Fruit fly (Drosophila melanogaster): ENCODE measurements around the gene CG42245.

CG42245 gene

dm6 chr3L:2590764-2591309 is 40.7 kb upstream of the CG42245 start (continued):
- TF ChIP-seq CG6813 (GFP tag; optimal IDR thresholded peaks at IDR 0.05) (no peak), odd (GFP tag; optimal IDR thresholded peaks at IDR 0.05) (peak; percentile 20), Doc2 (GFP tag; IDR thresholded peaks at IDR 0.05) (no peak), fu2 (GFP tag; optimal IDR thresholded peaks at IDR 0.05) (no peak), fd96Cb (tag; optimal IDR thresholded peaks at IDR 0.05) (no peak), prd (optimal IDR thresholded peaks at IDR 0.05) (no peak), prd (GFP tag; IDR thresholded peaks at IDR 0.05) (no peak), CG30403 (GFP tag; optimal IDR thresholded peaks at IDR 0.05) (peak; percentile 6), chif (GFP tag; optimal IDR thresholded peaks at IDR 0.05) (no peak), Awh (GFP tag; IDR thresholded peaks at IDR 0.05) (no peak), Hr51 (GFP tag; optimal IDR thresholded peaks at IDR 0.05) (peak in 1 of 2 experiments; percentile 3), Hsf (GFP tag; optimal IDR thresholded peaks at IDR 0.05) (no peak), Dll (GFP tag; IDR thresholded peaks at IDR 0.05; ENCODE audit: partially characterized antibody) (peak; percentile 7; the same call in 1 of the 4 replicates), twi (tag; optimal IDR thresholded peaks at IDR 0.05) (no peak), sima (GFP tag; optimal IDR thresholded peaks at IDR 0.05) (no peak), CG14050 (GFP tag; IDR thresholded peaks at IDR 0.05) (no peak), Dfd (GFP tag; optimal IDR thresholded peaks at IDR 0.05) (no peak), zf30C (GFP tag; optimal IDR thresholded peaks at IDR 0.05) (no peak), CG4820 (GFP tag; optimal IDR thresholded peaks at IDR 0.05) (no peak), Lpt (GFP tag; optimal IDR thresholded peaks at IDR 0.05) (no peak), zfh2 (GFP tag; optimal IDR thresholded peaks at IDR 0.05) (no peak), D19B (GFP tag; optimal IDR thresholded peaks at IDR 0.05) (no peak), ac (GFP tag; optimal IDR thresholded peaks at IDR 0.05) (peak; percentile 13), Pdp1 (GFP tag; optimal IDR thresholded peaks at IDR 0.05) (peak in 1 of 2 experiments; percentile 27), CG9727 (GFP tag; optimal IDR thresholded peaks at IDR 0.05) (peak; percentile 25), ci (GFP tag; IDR thresholded peaks at IDR 0.05) (peak; percentile 37; the same call in 2 of the 3 replicates), ato (GFP tag; IDR thresholded peaks at IDR 0.05; ENCODE audit: partially characterized antibody) (no peak), Xbp1 (GFP tag; optimal IDR thresholded peaks at IDR 0.05) (no peak), org-1 (GFP tag; optimal IDR thresholded peaks at IDR 0.05) (no peak), gem (tag; optimal IDR thresholded peaks at IDR 0.05) (peak; percentile 12), jumu (GFP tag; optimal IDR thresholded peaks at IDR 0.05) (peak; percentile 25), gcm2 (GFP tag; optimal IDR thresholded peaks at IDR 0.05) (peak; percentile 10), CG6175 (GFP tag; IDR thresholded peaks at IDR 0.05) (no peak), CG34224 (GFP tag; IDR thresholded peaks at IDR 0.05; ENCODE audit: partially characterized antibody) (no peak; the same call in 2 of the 3 replicates), fd64A (GFP tag; optimal IDR thresholded peaks at IDR 0.05) (peak; percentile 49), Lhr (GFP tag; optimal IDR thresholded peaks at IDR 0.05) (no peak), E2f2 (GFP tag; IDR thresholded peaks at IDR 0.05) (no peak), CG1792 (GFP tag; optimal IDR thresholded peaks at IDR 0.05) (no peak), CG17385 (GFP tag; optimal IDR thresholded peaks at IDR 0.05) (no peak), CG2889 (GFP tag; IDR thresholded peaks at IDR 0.05) (no peak), tgo (GFP tag; IDR thresholded peaks at IDR 0.05) (no peak), CG11504 (tag; optimal IDR thresholded peaks at IDR 0.05) (peak; percentile 19), inv (GFP tag; IDR thresholded peaks at IDR 0.05; ENCODE audit: partially characterized antibody) (no peak), stc (GFP tag; IDR thresholded peaks at IDR 0.05) (0 out of 2 replicates have a peak, but pooled peaks have one; percentile 13), CG9932 (GFP tag; IDR thresholded peaks at IDR 0.05) (no peak), Atf3 (GFP tag; optimal IDR thresholded peaks at IDR 0.05) (no peak), grn (GFP tag; optimal IDR thresholded peaks at IDR 0.05) (no peak), lab (GFP tag; optimal IDR thresholded peaks at IDR 0.05) (no peak), CG7839 (tag; optimal IDR thresholded peaks at IDR 0.05) (no peak), CG18764 (GFP tag; optimal IDR thresholded peaks at IDR 0.05) (no peak)
